Fruit fly (Drosophila melanogaster) whole organism, embryonic: ENCODE measurements around the gene His3.3A.
A peak's percentile ranks its signal among the peaks of the same experiment; 100 is the strongest.

ENCODE experiments used
- Antp ChIP-seq: fragments of 200-800 bp; sonication (Bioruptor generic); optimal IDR thresholded peaks from 3 replicates; lab custom pipeline; 2016; ENCODE audit warnings: missing biosample characterization, missing genetic modification characterization
- Blimp-1 ChIP-seq: fragments of 200-800 bp; sonication (Bioruptor generic); optimal IDR thresholded peaks from 3 replicates; lab custom pipeline; 2018; ENCODE audit warnings: missing biosample characterization, missing genetic modification characterization, mild to moderate bottlenecking, moderate library complexity, missing genetic modification reagents
- CG10274 ChIP-seq: fragments of 200-800 bp; sonication (Bioruptor generic); optimal IDR thresholded peaks from 3 replicates; lab custom pipeline; 2017; ENCODE audit warnings: missing biosample characterization, mild to moderate bottlenecking, missing genetic modification characterization
- CG11085 ChIP-seq: fragments of 200-800 bp; sonication (Bioruptor generic); IDR thresholded peaks from 2 replicates; pipeline ENCODE4 v1.3.6; 2022; ENCODE audit warnings: missing biosample characterization, missing genetic modification characterization
- CG13775 ChIP-seq: fragments of 200-800 bp; sonication (Bioruptor generic); optimal IDR thresholded peaks from 3 replicates; lab custom pipeline; 2017; ENCODE audit warnings: missing biosample characterization, mild to moderate bottlenecking, missing genetic modification characterization
- CG16779 ChIP-seq: fragments of 200-800 bp; sonication (Bioruptor generic); IDR thresholded peaks from 2 replicates; pipeline ENCODE4 v1.3.6; 2022; ENCODE audit warnings: missing biosample characterization, missing genetic modification characterization
- CG3065 ChIP-seq: fragments of 200-800 bp; sonication (Bioruptor generic); optimal IDR thresholded peaks from 2 replicates; lab custom pipeline; 2016; ENCODE audit warnings: missing biosample characterization, missing genetic modification characterization
- CG31224 ChIP-seq: fragments of 200-800 bp; sonication (Bioruptor generic); IDR thresholded peaks from 2 replicates; pipeline ENCODE4 v1.3.6; 2022; ENCODE audit warnings: missing biosample characterization, missing genetic modification characterization
- CG31441 ChIP-seq: fragments of 200-800 bp; sonication (Bioruptor generic); IDR thresholded peaks from 2 replicates; pipeline ENCODE4 v1.3.6; 2022; ENCODE audit warnings: missing biosample characterization, missing genetic modification characterization
- CG43689 ChIP-seq: fragments of 200-800 bp; sonication (Bioruptor generic); IDR thresholded peaks from 2 replicates; pipeline ENCODE4 v1.3.6; 2022; ENCODE audit warnings: missing biosample characterization, missing genetic modification characterization
- CG6272 ChIP-seq: fragments of 200-800 bp; sonication (Bioruptor generic); IDR thresholded peaks from 2 replicates; pipeline ENCODE4 v1.3.6; 2022; ENCODE audit warnings: missing biosample characterization, missing genetic modification characterization
- CG7372 ChIP-seq: fragments of 200-800 bp; sonication (Bioruptor generic); IDR thresholded peaks from 2 replicates; pipeline ENCODE4 v1.3.6; 2022; ENCODE audit warnings: missing biosample characterization, missing genetic modification characterization
- CG7963 ChIP-seq: fragments of 200-800 bp; sonication (Bioruptor generic); IDR thresholded peaks from 3 replicates; pipeline ENCODE4 v1.3.6; 2022; ENCODE audit warnings: missing biosample characterization, missing genetic modification characterization; ENCODE audit not compliant: partially characterized antibody
- CG7987 ChIP-seq: fragments of 200-800 bp; sonication (Bioruptor generic); optimal IDR thresholded peaks from 2 replicates; lab custom pipeline; 2018; ENCODE audit warnings: missing biosample characterization, mild to moderate bottlenecking, missing genetic modification characterization, moderate library complexity
- CG8281 ChIP-seq: fragments of 200-800 bp; sonication (Bioruptor generic); optimal IDR thresholded peaks from 2 replicates; lab custom pipeline; 2018; ENCODE audit warnings: missing biosample characterization, mild to moderate bottlenecking, missing genetic modification characterization, moderate library complexity
- Dip3 ChIP-seq: fragments of 200-800 bp; sonication (Bioruptor generic); optimal IDR thresholded peaks from 3 replicates; lab custom pipeline; 2016; ENCODE audit warnings: missing biosample characterization, missing genetic modification characterization
- Doc2 ChIP-seq: fragments of 200-800 bp; sonication (Bioruptor generic); IDR thresholded peaks from 2 replicates; pipeline ENCODE4 v1.3.6; 2022; ENCODE audit warnings: missing biosample characterization, missing genetic modification characterization
- E2f1 ChIP-seq: fragments of 200-800 bp; sonication (Bioruptor generic); IDR thresholded peaks from 2 replicates; pipeline ENCODE4 v1.3.6; 2022; ENCODE audit warnings: missing biosample characterization, missing genetic modification characterization
- Ets97D ChIP-seq: fragments of 200-800 bp; sonication (Bioruptor generic); optimal IDR thresholded peaks from 3 replicates; lab custom pipeline; 2016; ENCODE audit warnings: missing biosample characterization, missing genetic modification characterization
- H15 ChIP-seq: fragments of 200-800 bp; sonication (Bioruptor generic); IDR thresholded peaks from 3 replicates; pipeline ENCODE4 v1.3.6; 2022; ENCODE audit warnings: missing biosample characterization, missing genetic modification characterization
- HHEX ChIP-seq: fragments of 200-800 bp; sonication (Bioruptor generic); optimal IDR thresholded peaks from 3 replicates; lab custom pipeline; 2017; ENCODE audit warnings: missing biosample characterization, mild to moderate bottlenecking, missing genetic modification characterization, missing genetic modification reagents
- HLH4C ChIP-seq: fragments of 200-800 bp; sonication (Bioruptor generic); IDR thresholded peaks from 3 replicates; pipeline ENCODE4 v1.3.6; 2022; ENCODE audit warnings: missing biosample characterization, missing genetic modification characterization; ENCODE audit not compliant: partially characterized antibody
- Hmr ChIP-seq: fragments of 200-800 bp; sonication (Bioruptor generic); optimal IDR thresholded peaks from 3 replicates; lab custom pipeline; 2017; ENCODE audit warnings: mild to moderate bottlenecking, missing biosample characterization, missing genetic modification reagents, missing genetic modification characterization
- Lim3 ChIP-seq: fragments of 200-800 bp; sonication (Bioruptor generic); IDR thresholded peaks from 2 replicates; pipeline ENCODE4 v1.3.6; 2022; ENCODE audit warnings: missing biosample characterization, missing genetic modification characterization
- MBD-R2 ChIP-seq: fragments of 200-800 bp; sonication (Bioruptor generic); IDR thresholded peaks from 2 replicates; pipeline ENCODE4 v1.3.6; 2022; ENCODE audit warnings: missing biosample characterization, missing genetic modification characterization
- MESR4 ChIP-seq: fragments of 200-800 bp; sonication (Bioruptor generic); optimal IDR thresholded peaks from 2 replicates; lab custom pipeline; 2018; ENCODE audit warnings: missing biosample characterization, mild to moderate bottlenecking, missing genetic modification characterization, moderate library complexity
- Mes4 ChIP-seq: fragments of 200-800 bp; sonication (Bioruptor generic); optimal IDR thresholded peaks from 2 replicates; lab custom pipeline; 2016; ENCODE audit warnings: missing biosample characterization, missing genetic modification characterization
- Nf-YA ChIP-seq: fragments of 200-800 bp; sonication (Bioruptor generic); IDR thresholded peaks from 2 replicates; pipeline ENCODE4 v1.3.6; 2022; ENCODE audit warnings: missing biosample characterization, missing genetic modification characterization
- Ssrp ChIP-seq: fragments of 200-800 bp; sonication (Bioruptor generic); optimal IDR thresholded peaks from 2 replicates; lab custom pipeline; 2018; ENCODE audit warnings: missing biosample characterization, mild to moderate bottlenecking, missing genetic modification characterization, moderate library complexity
- TFAM ChIP-seq: fragments of 200-800 bp; sonication (Bioruptor generic); optimal IDR thresholded peaks from 2 replicates; lab custom pipeline; 2017; ENCODE audit warnings: missing biosample characterization, missing genetic modification characterization, inconsistent platforms
- Tbp ChIP-seq: fragments of >200 bp; optimal IDR thresholded peaks from 2 replicates; lab custom pipeline; 2018; ENCODE audit warnings: missing biosample characterization, missing genetic modification characterization
- crc ChIP-seq: fragments of 200-800 bp; sonication (Bioruptor generic); optimal IDR thresholded peaks from 2 replicates; lab custom pipeline; 2016; ENCODE audit warnings: missing biosample characterization, missing genetic modification characterization
- ftz-f1 ChIP-seq: fragments of 200-800 bp; sonication (Bioruptor generic); optimal IDR thresholded peaks from 2 replicates; lab custom pipeline; 2016; ENCODE audit warnings: missing biosample characterization, missing genetic modification characterization
- gcm2 ChIP-seq: fragments of 200-800 bp; sonication (Bioruptor generic); optimal IDR thresholded peaks from 2 replicates; lab custom pipeline; 2016; ENCODE audit warnings: missing biosample characterization, missing genetic modification characterization
- her ChIP-seq: fragments of 200-800 bp; sonication (Bioruptor generic); optimal IDR thresholded peaks from 2 replicates; lab custom pipeline; 2016; ENCODE audit warnings: missing biosample characterization, missing genetic modification characterization
- hkb ChIP-seq, 2 experiments: fragments of 200-800 bp in 1 of 2; fragments of >200 bp in 1 of 2; sonication (Bioruptor generic) in 1 of 2; IDR thresholded peaks in 1 of 2; optimal IDR thresholded peaks in 1 of 2; 2 replicates each; pipeline versions ENCODE4 v1.3.6 to Lab custom; 2017 to 2022; ENCODE audit warnings: missing biosample characterization in 1 of 2, missing genetic modification characterization in 1 of 2
- inv ChIP-seq: fragments of 200-800 bp; sonication (Bioruptor generic); IDR thresholded peaks from 2 replicates; pipeline ENCODE4 v1.3.6; 2022; ENCODE audit warnings: missing biosample characterization, missing genetic modification characterization; ENCODE audit not compliant: partially characterized antibody
- kah ChIP-seq: fragments of 200-800 bp; sonication (Bioruptor generic); optimal IDR thresholded peaks from 2 replicates; lab custom pipeline; 2018; ENCODE audit warnings: missing biosample characterization, mild to moderate bottlenecking, missing genetic modification characterization
- lbe ChIP-seq: fragments of 200-800 bp; sonication (Bioruptor generic); optimal IDR thresholded peaks from 2 replicates; lab custom pipeline; 2016; ENCODE audit warnings: missing biosample characterization, mild to moderate bottlenecking, missing genetic modification characterization
- lola ChIP-seq, 3 experiments: fragments of >200 bp in 2 of 3; fragments of 200-800 bp in 1 of 3; sonication (Bioruptor generic) in 1 of 3; optimal IDR thresholded peaks; 2 replicates each; lab custom pipeline; 2017 to 2019; ENCODE audit warnings: missing biosample characterization in 3 of 3, missing genetic modification characterization in 3 of 3, mild to moderate bottlenecking in 1 of 3, moderate library complexity in 1 of 3
- mld ChIP-seq: fragments of 200-800 bp; sonication (Bioruptor generic); IDR thresholded peaks from 3 replicates; pipeline ENCODE4 v1.3.6; 2022; ENCODE audit warnings: missing biosample characterization, missing genetic modification characterization; ENCODE audit not compliant: partially characterized antibody
- nau ChIP-seq: fragments of 200-800 bp; sonication (Bioruptor generic); optimal IDR thresholded peaks from 3 replicates; lab custom pipeline; 2017; ENCODE audit warnings: missing biosample characterization, mild to moderate bottlenecking, missing genetic modification characterization, missing genetic modification reagents
- nerfin-2 ChIP-seq: fragments of 200-800 bp; sonication (Bioruptor generic); IDR thresholded peaks from 2 replicates; pipeline ENCODE4 v1.3.6; 2022; ENCODE audit warnings: missing biosample characterization, missing genetic modification characterization; ENCODE audit not compliant: partially characterized antibody
- phol ChIP-seq: fragments of 200-800 bp; sonication (Bioruptor generic); optimal IDR thresholded peaks from 3 replicates; lab custom pipeline; 2018; ENCODE audit warnings: missing biosample characterization, mild to moderate bottlenecking, missing genetic modification characterization, moderate library complexity
- sim ChIP-seq: fragments of 200-800 bp; sonication (Bioruptor generic); IDR thresholded peaks from 2 replicates; pipeline ENCODE4 v1.3.6; 2022; ENCODE audit warnings: missing biosample characterization, missing genetic modification characterization
- slp2 ChIP-seq: fragments of 200-800 bp; sonication (Bioruptor generic); optimal IDR thresholded peaks from 2 replicates; lab custom pipeline; 2016; ENCODE audit warnings: missing biosample characterization, missing genetic modification characterization
- stwl ChIP-seq: fragments of 200-800 bp; sonication (Bioruptor generic); optimal IDR thresholded peaks from 3 replicates; lab custom pipeline; 2018; ENCODE audit warnings: missing biosample characterization, mild to moderate bottlenecking, missing genetic modification characterization, moderate library complexity
- vfl ChIP-seq: fragments of 200-800 bp; sonication (Bioruptor generic); optimal IDR thresholded peaks from 2 replicates; lab custom pipeline; 2016; ENCODE audit warnings: missing biosample characterization, missing genetic modification characterization

The His3.3A gene

DNA sequence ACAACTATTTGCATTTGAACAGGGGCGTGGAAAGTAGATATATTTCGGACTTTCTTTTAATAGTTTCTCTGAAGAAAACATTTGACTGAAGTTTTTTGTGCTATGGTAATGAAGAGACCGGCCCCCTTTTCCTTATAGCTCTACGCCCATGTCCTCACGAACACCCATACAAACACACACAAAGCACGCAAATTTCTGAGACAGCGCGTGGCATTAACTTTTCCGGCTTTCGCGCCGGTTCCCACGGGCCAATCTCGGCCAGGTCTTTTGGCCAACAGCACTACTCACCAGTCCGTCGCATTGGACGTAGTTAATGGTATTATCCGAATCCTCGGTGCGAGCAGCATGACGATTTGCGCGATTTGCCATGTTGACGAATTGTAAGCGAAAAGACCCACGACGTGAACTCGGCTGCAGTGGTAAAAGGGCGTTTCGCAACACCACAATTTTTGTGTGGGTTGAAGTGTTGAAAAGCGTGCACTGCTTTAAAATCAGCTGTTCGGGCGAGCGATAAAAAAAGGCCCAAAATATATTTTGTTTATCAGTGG lies 2.4 kb upstream of the His3.3A start, which contains the start of gene senju (continued):
- TF ChIP-seq E2f1: peak; percentile 74
- peak; percentile 93 for TF ChIP-seq Ets97D (GFP tag; lab: Kevin White, UChicago)
- peak; percentile 76 for TF ChIP-seq phol (tag; lab: Kevin White, UChicago)
- no peak for TF ChIP-seq CG7963
- peak; percentile 90 for TF ChIP-seq Antp (GFP tag; lab: Kevin White, UChicago)
- TF ChIP-seq mld (GFP tag; lab: Robert Waterston, UW): 0 out of 3 replicates have a peak, but pooled peaks have one; percentile 46
- peak; percentile 81 for TF ChIP-seq nau (GFP tag; lab: Kevin White, UChicago)
- TF ChIP-seq H15: peak; percentile 60; the same call in 1 of the 3 replicates
- 0 out of 3 replicates have a peak, but pooled peaks have one; percentile 27 for TF ChIP-seq HLH4C (GFP tag; lab: Robert Waterston, UW)
- TF ChIP-seq Nf-YA: peak; percentile 39; the same call in 1 of the 2 replicates
- TF ChIP-seq CG31441: peak; percentile 81
- TF ChIP-seq Dip3: peak; percentile 63
- peak; percentile 37; the same call in 1 of the 2 replicates for TF ChIP-seq Lim3 (GFP tag; lab: Robert Waterston, UW)
- TF ChIP-seq Hmr (GFP tag; lab: Kevin White, UChicago): peak; percentile 91
- TF ChIP-seq her (GFP tag; lab: Kevin White, UChicago): peak; percentile 91
- peak; percentile 80 for TF ChIP-seq HHEX
- TF ChIP-seq CG16779: peak; percentile 53
- TF ChIP-seq TFAM (GFP tag; lab: Kevin White, UChicago): no peak
- peak; percentile 51 for TF ChIP-seq CG11085 (GFP tag; lab: Robert Waterston, UW)
- TF ChIP-seq ftz-f1 (GFP tag; lab: Kevin White, UChicago): peak; percentile 75
- peak; percentile 51 for TF ChIP-seq slp2 (GFP tag; lab: Kevin White, UChicago)
- TF ChIP-seq CG3065 (GFP tag; lab: Kevin White, UChicago): peak; percentile 72
- peak; percentile 70 for TF ChIP-seq Mes4
- TF ChIP-seq CG43689: peak; percentile 76
- TF ChIP-seq MESR4 (GFP tag; lab: Kevin White, UChicago): peak; percentile 99
- peak; percentile 71 for TF ChIP-seq Blimp-1 (GFP tag; lab: Kevin White, UChicago)
- TF ChIP-seq kah (GFP tag; lab: Kevin White, UChicago): peak; percentile 21
- peak; percentile 62; the same call in 1 of the 2 replicates for TF ChIP-seq sim
- TF ChIP-seq lola (GFP tag; optimal IDR thresholded peaks at IDR 0.05; lab: Kevin White, UChicago): peak in 1 of 3 experiments; percentile 57
- peak; percentile 69 for TF ChIP-seq lbe
- TF ChIP-seq CG10274: peak; percentile 21
- peak; percentile 98 for TF ChIP-seq MBD-R2
- no peak for TF ChIP-seq Tbp
- TF ChIP-seq CG6272 (GFP tag; lab: Robert Waterston, UW): 0 out of 2 replicates have a peak, but pooled peaks have one; percentile 27
- TF ChIP-seq crc (GFP tag; lab: Kevin White, UChicago): peak; percentile 73
- peak; percentile 68 for TF ChIP-seq gcm2
- peak; percentile 63 for TF ChIP-seq CG31224
- TF ChIP-seq Ssrp (tag; lab: Kevin White, UChicago): peak; percentile 66
- peak; percentile 84 for TF ChIP-seq CG13775 (GFP tag; lab: Kevin White, UChicago)
- TF ChIP-seq stwl (tag; lab: Kevin White, UChicago): peak; percentile 79
- peak; percentile 56 for TF ChIP-seq CG8281 (tag; lab: Kevin White, UChicago)
- peak; percentile 93 for TF ChIP-seq CG7987 (GFP tag; lab: Kevin White, UChicago)
- TF ChIP-seq CG7372: 0 out of 2 replicates have a peak, but pooled peaks have one; percentile 30
- no peak for TF ChIP-seq nerfin-2
- peak; percentile 82 for TF ChIP-seq vfl (GFP tag; lab: Kevin White, UChicago)
- TF ChIP-seq Doc2: no peak
- no peak for TF ChIP-seq hkb (optimal IDR thresholded peaks at IDR 0.05; lab: Kevin White, UChicago)
- peak; percentile 84 for TF ChIP-seq hkb (GFP tag; IDR thresholded peaks at IDR 0.05; lab: Robert Waterston, UW)
- TF ChIP-seq inv (GFP tag; lab: Robert Waterston, UW): no peak; the same call in 1 of the 2 replicates
